Worm (Caenorhabditis elegans): Measurements from ENCODE around the gene aldo-2.

aldo-2 gene

ce11 chrIII:5853240-5853639 lies 23.2 kb downstream of the aldo-2 start, which contains the start of gene ddx-23 (continued):
- no peak for TF ChIP-seq ccch-3 (GFP tag; optimal IDR thresholded peaks at IDR 0.05)
- TF ChIP-seq hlh-26 (GFP tag; conservative IDR thresholded peaks at IDR 0.05): no peak
- no peak for TF ChIP-seq nhr-179 (tag; optimal IDR thresholded peaks at IDR 0.05)
- peak; percentile 8 for TF ChIP-seq dpl-1 (GFP tag; optimal IDR thresholded peaks at IDR 0.05)
- peak; percentile 30 for TF ChIP-seq F49E8.2 (tag; optimal IDR thresholded peaks at IDR 0.05; ENCODE audit: insufficient read depth)
- 0 out of 2 replicates have a peak, but pooled peaks have one; percentile 65 for TF ChIP-seq Y95B8A.8 (GFP tag; IDR thresholded peaks at IDR 0.05)
- TF ChIP-seq hsf-1 (GFP tag; IDR thresholded peaks at IDR 0.05): no peak; the same call in 1 of the 2 replicates
- TF ChIP-seq snpc-4 (GFP tag; optimal IDR thresholded peaks at IDR 0.05): no peak
- peak in 2 of 4 experiments; percentile 40 to 45 for TF ChIP-seq snpc-4 (tag; optimal IDR thresholded peaks at IDR 0.05)
- no peak for TF ChIP-seq him-1 (tag; optimal IDR thresholded peaks at IDR 0.05)
- TF ChIP-seq nfya-1 (tag; optimal IDR thresholded peaks at IDR 0.05; ENCODE audit: borderline replicate concordance, insufficient read depth): no peak
- no peak for TF ChIP-seq F22D6.2 (tag; optimal IDR thresholded peaks at IDR 0.05)
- TF ChIP-seq ceh-40 (GFP tag; IDR thresholded peaks at IDR 0.05): no peak
- TF ChIP-seq madf-10 (tag; optimal IDR thresholded peaks at IDR 0.05): no peak
- TF ChIP-seq tbx-9 (tag; optimal IDR thresholded peaks at IDR 0.05; ENCODE audit: borderline replicate concordance): no peak
- TF ChIP-seq C06A6.2 (GFP tag; conservative IDR thresholded peaks at IDR 0.05): no peak
- TF ChIP-seq F57A8.1 (GFP tag; optimal IDR thresholded peaks at IDR 0.05): no peak
- no peak for TF ChIP-seq nhr-27 (tag; optimal IDR thresholded peaks at IDR 0.05)
- TF ChIP-seq rec-8 (tag; optimal IDR thresholded peaks at IDR 0.05): no peak
- no peak for TF ChIP-seq Y79H2A.3 (GFP tag; conservative IDR thresholded peaks at IDR 0.05)
- peak; percentile 62 for TF ChIP-seq repo-1 (tag; optimal IDR thresholded peaks at IDR 0.05)
- TF ChIP-seq aptf-3 (GFP tag; IDR thresholded peaks at IDR 0.05): 0 out of 2 replicates have a peak, but pooled peaks have one; percentile 51
- TF ChIP-seq F23B12.7 (tag; optimal IDR thresholded peaks at IDR 0.05; ENCODE audit: insufficient read depth): no peak
- TF ChIP-seq egl-18 (GFP tag; IDR thresholded peaks at IDR 0.05): no peak
- TF ChIP-seq atf-7 (tag; optimal IDR thresholded peaks at IDR 0.05): no peak
- peak; percentile 12 for TF ChIP-seq efl-1 (GFP tag; optimal IDR thresholded peaks at IDR 0.05)
- TF ChIP-seq D2030.7 (GFP tag; IDR thresholded peaks at IDR 0.05): no peak
- no peak for TF ChIP-seq let-607 (tag; optimal IDR thresholded peaks at IDR 0.05)
- TF ChIP-seq nfya-2 (GFP tag; IDR thresholded peaks at IDR 0.05): no peak
- peak; percentile 28; the same call in 1 of the 2 replicates for TF ChIP-seq lin-26 (GFP tag; IDR thresholded peaks at IDR 0.05)
- TF ChIP-seq pha-4 (tag; optimal IDR thresholded peaks at IDR 0.05): no peak
- TF ChIP-seq zfh-2 (GFP tag; conservative IDR thresholded peaks at IDR 0.05): no peak
- TF ChIP-seq athp-1 (tag; optimal IDR thresholded peaks at IDR 0.05): peak; percentile 19
- TF ChIP-seq F52B5.7 (tag; optimal IDR thresholded peaks at IDR 0.05): peak; percentile 57
- TF ChIP-seq F33H1.4 (GFP tag; IDR thresholded peaks at IDR 0.05): peak; percentile 43; the same call in 1 of the 2 replicates
- no peak for TF ChIP-seq ztf-22 (GFP tag; optimal IDR thresholded peaks at IDR 0.05)
- no peak for TF ChIP-seq chd-7 (tag; optimal IDR thresholded peaks at IDR 0.05)
- no peak for TF ChIP-seq sptf-2 (GFP tag; optimal IDR thresholded peaks at IDR 0.05)

- no peak for TF ChIP-seq ztf-28 (GFP tag; IDR thresholded peaks at IDR 0.05)
- TF ChIP-seq C17E4.6 (GFP tag; IDR thresholded peaks at IDR 0.05): no peak
- no peak for TF ChIP-seq sea-2 (GFP tag; IDR thresholded peaks at IDR 0.05)
- no peak for TF ChIP-seq F23B12.7 (tag; optimal IDR thresholded peaks at IDR 0.05; ENCODE audit: insufficient read depth)
- no peak for TF ChIP-seq egl-18 (GFP tag; IDR thresholded peaks at IDR 0.05)
- TF ChIP-seq K12H6.12 (tag; optimal IDR thresholded peaks at IDR 0.05): no peak
- no peak for TF ChIP-seq hlh-26 (GFP tag; conservative IDR thresholded peaks at IDR 0.05)
- no peak for TF ChIP-seq nhr-120 (GFP tag; IDR thresholded peaks at IDR 0.05)
- no peak for TF ChIP-seq atf-7 (tag; optimal IDR thresholded peaks at IDR 0.05)
- TF ChIP-seq ceh-91 (GFP tag; IDR thresholded peaks at IDR 0.05): no peak
These were observed 30.0 kb downstream of the aldo-2 start for ce11 chrIII:5846412-5846811.

All from whole organism, young adult.